Worm (Caenorhabditis elegans) whole organism, young adult: ENCODE results near the gene srg-38.

Source experiments
- F10E7.11 ChIP-seq: sonication (generic microtip); optimal IDR thresholded peaks from 2 replicates; lab custom pipeline; 2017; ENCODE audit warnings: mild to moderate bottlenecking, missing genetic modification characterization, moderate library complexity, missing compliant biosample characterization
- Y53F4B.3 ChIP-seq: fragments of 200-800 bp; sonication (Bioruptor generic); IDR thresholded peaks from 2 replicates; pipeline ENCODE4 v1.3.6; 2022; ENCODE audit warnings: missing genetic modification reagents, missing genetic modification characterization, missing compliant biosample characterization
- Y53G8AR.9 ChIP-seq: fragments of 200-800 bp; sonication (Bioruptor generic); conservative IDR thresholded peaks from 2 replicates; pipeline ENCODE4 v1.3.6; 2022; ENCODE audit warnings: missing genetic modification reagents, missing genetic modification characterization, missing compliant biosample characterization
- Y67H2A.10 ChIP-seq: fragments of 200-800 bp; sonication (Bioruptor generic); conservative IDR thresholded peaks from 2 replicates; pipeline ENCODE4 v1.3.6; 2022; ENCODE audit warnings: missing genetic modification reagents, missing genetic modification characterization, missing compliant biosample characterization
- ama-1 ChIP-seq, 3 experiments: fragments of 150-350 bp in 1 of 3; sonication (generic microtip) in 2 of 3; optimal IDR thresholded peaks; 2 replicates each; lab custom pipeline; 2014 to 2018; ENCODE audit warnings: missing biosample characterization in 2 of 3, missing genetic modification characterization in 2 of 3, missing genetic modification reagents in 2 of 3
- atf-7 ChIP-seq: sonication (generic microtip); optimal IDR thresholded peaks from 2 replicates; lab custom pipeline; 2017; ENCODE audit warnings: mild to moderate bottlenecking, missing genetic modification characterization, missing compliant biosample characterization
- dox-1 ChIP-seq: fragments of 200-800 bp; sonication (Bioruptor generic); IDR thresholded peaks from 2 replicates; pipeline ENCODE4 v1.3.6; 2022; ENCODE audit warnings: missing genetic modification reagents, missing genetic modification characterization, missing compliant biosample characterization
- dpff-1 ChIP-seq: sonication (generic microtip); optimal IDR thresholded peaks from 2 replicates; lab custom pipeline; 2017; ENCODE audit warnings: mild to moderate bottlenecking, missing genetic modification characterization, missing compliant biosample characterization
- ets-4 ChIP-seq: fragments of 200-800 bp; sonication (Bioruptor generic); optimal IDR thresholded peaks from 2 replicates; lab custom pipeline; 2018; ENCODE audit warnings: mild to moderate bottlenecking, missing genetic modification characterization, missing compliant biosample characterization
- mel-28 ChIP-seq: sonication (generic microtip); optimal IDR thresholded peaks from 2 replicates; lab custom pipeline; 2016; ENCODE audit warnings: borderline replicate concordance, mild to moderate bottlenecking, missing genetic modification characterization, missing compliant biosample characterization
- nhr-90 ChIP-seq: sonication (generic microtip); optimal IDR thresholded peaks from 2 replicates; lab custom pipeline; 2016; ENCODE audit warnings: missing genotype, mild to moderate bottlenecking, missing genetic modification characterization, missing compliant biosample characterization
- ztf-18 ChIP-seq: sonication (generic microtip); optimal IDR thresholded peaks from 2 replicates; lab custom pipeline; 2016; ENCODE audit warnings: missing genotype, mild to moderate bottlenecking, missing genetic modification characterization, missing compliant biosample characterization

- TF ChIP-seq mel-28, result no peak
- no peak for TF ChIP-seq dpff-1 (tag; lab: Kevin White, UChicago)
- TF ChIP-seq Y53F4B.3, result no peak
- TF ChIP-seq ztf-18, result no peak
- no peak for TF ChIP-seq Y67H2A.10 (GFP tag; lab: Robert Waterston, UW)
- TF ChIP-seq atf-7 (tag; lab: Kevin White, UChicago), result no peak
- no peak for TF ChIP-seq nhr-90 (tag; lab: Kevin White, UChicago)
- no peak for TF ChIP-seq dox-1 (GFP tag; lab: Robert Waterston, UW)
- no peak for TF ChIP-seq ets-4 (GFP tag; lab: Kevin White, UChicago)
- TF ChIP-seq ama-1 (optimal IDR thresholded peaks at IDR 0.05; lab: Kevin White, UChicago), result no peak
- TF ChIP-seq ama-1 (GFP tag; optimal IDR thresholded peaks at IDR 0.05; lab: Kevin White, UChicago), result no peak
- TF ChIP-seq Y53G8AR.9, result no peak
- TF ChIP-seq F10E7.11 (tag; lab: Kevin White, UChicago), result no peak
These were observed 1.1 kb upstream of the srg-38 start for ce11 chrV:11156589-11156988.
